Worm (Caenorhabditis elegans) whole organism, mixed stage, embryonic: ENCODE results near the gene del-8.

Source experiments
- M03D4.4 ChIP-seq: sonication (generic microtip); optimal IDR thresholded peaks from 2 replicates; lab custom pipeline; 2017; ENCODE audit warnings: mild to moderate bottlenecking, missing genetic modification characterization, missing compliant biosample characterization
- bed-3 ChIP-seq: fragments of 200-800 bp; sonication (Bioruptor generic); optimal IDR thresholded peaks from 3 replicates; lab custom pipeline; 2018; ENCODE audit warnings: mild to moderate bottlenecking, missing genetic modification characterization, moderate library complexity, missing compliant biosample characterization
- blmp-1 ChIP-seq: fragments of 150-350 bp; optimal IDR thresholded peaks from 2 replicates; lab custom pipeline; 2014; ENCODE audit warnings: missing biosample characterization, missing genetic modification characterization
- ceh-39 ChIP-seq: fragments of 150-350 bp; optimal IDR thresholded peaks from 2 replicates; lab custom pipeline; 2014; ENCODE audit warnings: missing biosample characterization, missing genetic modification characterization
- ces-1 ChIP-seq: fragments of 150-350 bp; optimal IDR thresholded peaks from 2 replicates; lab custom pipeline; 2014; ENCODE audit warnings: missing biosample characterization, missing genetic modification reagents, missing genetic modification characterization
- cnd-1 ChIP-seq: fragments of 200-800 bp; sonication (Bioruptor generic); optimal IDR thresholded peaks from 2 replicates; lab custom pipeline; 2018; ENCODE audit warnings: mild to moderate bottlenecking, missing genetic modification characterization, missing compliant biosample characterization
- drap-1 ChIP-seq: fragments of 200-800 bp; sonication (Bioruptor generic); optimal IDR thresholded peaks from 3 replicates; lab custom pipeline; 2018; ENCODE audit warnings: mild to moderate bottlenecking, missing genetic modification characterization, missing compliant biosample characterization
- elt-3 ChIP-seq: fragments of 150-350 bp; optimal IDR thresholded peaks from 2 replicates; lab custom pipeline; 2014; ENCODE audit warnings: missing biosample characterization, missing genetic modification characterization
- flh-1 ChIP-seq: fragments of 200-800 bp; sonication (Bioruptor generic); optimal IDR thresholded peaks from 2 replicates; lab custom pipeline; 2018; ENCODE audit warnings: mild to moderate bottlenecking, missing genetic modification characterization, moderate library complexity, missing compliant biosample characterization
- ham-2 ChIP-seq: fragments of 200-800 bp; sonication (Bioruptor generic); optimal IDR thresholded peaks from 2 replicates; lab custom pipeline; 2018; ENCODE audit warnings: mild to moderate bottlenecking, missing genetic modification characterization, missing compliant biosample characterization
- hlh-1 ChIP-seq: fragments of 150-350 bp; optimal IDR thresholded peaks from 2 replicates; lab custom pipeline; 2014; ENCODE audit warnings: missing biosample characterization, missing genetic modification reagents, missing genetic modification characterization
- lin-32 ChIP-seq: fragments of 200-800 bp; sonication (Bioruptor generic); optimal IDR thresholded peaks from 2 replicates; lab custom pipeline; 2018; ENCODE audit warnings: mild to moderate bottlenecking, missing genetic modification characterization, missing compliant biosample characterization
- lsy-2 ChIP-seq: fragments of 150-350 bp; optimal IDR thresholded peaks from 2 replicates; lab custom pipeline; 2014; ENCODE audit warnings: missing biosample characterization, missing genetic modification characterization
- mab-5 ChIP-seq: fragments of 150-350 bp; optimal IDR thresholded peaks from 2 replicates; lab custom pipeline; 2014; ENCODE audit warnings: missing biosample characterization, missing genetic modification characterization
- mep-1 ChIP-seq: fragments of 150-350 bp; optimal IDR thresholded peaks from 2 replicates; lab custom pipeline; 2017; ENCODE audit warnings: missing biosample characterization, missing genetic modification reagents, missing genetic modification characterization, inconsistent platforms
- mls-2 ChIP-seq: sonication (generic microtip); optimal IDR thresholded peaks from 2 replicates; lab custom pipeline; 2016; ENCODE audit warnings: mild to moderate bottlenecking, missing genetic modification characterization, moderate library complexity, missing compliant biosample characterization
- nhr-12 ChIP-seq: fragments of 150-350 bp; optimal IDR thresholded peaks from 2 replicates; lab custom pipeline; 2014; ENCODE audit warnings: missing biosample characterization, missing genetic modification characterization
- nhr-2 ChIP-seq: fragments of 150-350 bp; optimal IDR thresholded peaks from 2 replicates; lab custom pipeline; 2014; ENCODE audit warnings: missing biosample characterization, missing genetic modification characterization
- nhr-237 ChIP-seq: fragments of 150-350 bp; optimal IDR thresholded peaks from 2 replicates; lab custom pipeline; 2014; ENCODE audit warnings: missing biosample characterization, missing genetic modification characterization
- nhr-28 ChIP-seq: fragments of 150-350 bp; optimal IDR thresholded peaks from 2 replicates; lab custom pipeline; 2014; ENCODE audit warnings: missing biosample characterization, missing genetic modification characterization
- nhr-76 ChIP-seq: sonication (generic microtip); optimal IDR thresholded peaks from 2 replicates; lab custom pipeline; 2017; ENCODE audit warnings: missing biosample characterization, missing genetic modification characterization
- pha-4 ChIP-seq: fragments of 150-350 bp; optimal IDR thresholded peaks from 2 replicates; lab custom pipeline; 2018; ENCODE audit warnings: missing biosample characterization, missing genetic modification reagents, missing genetic modification characterization
- sem-2 ChIP-seq: fragments of 200-800 bp; sonication (Bioruptor generic); optimal IDR thresholded peaks from 2 replicates; lab custom pipeline; 2018; ENCODE audit warnings: mild to moderate bottlenecking, missing genetic modification characterization, missing compliant biosample characterization
- snpc-4 ChIP-seq: fragments of 150-350 bp; optimal IDR thresholded peaks from 2 replicates; lab custom pipeline; 2014; ENCODE audit warnings: missing biosample characterization, missing genetic modification characterization
- sptf-1 ChIP-seq: sonication (generic microtip); optimal IDR thresholded peaks from 2 replicates; lab custom pipeline; 2017; ENCODE audit warnings: mild to moderate bottlenecking, missing genetic modification characterization, moderate library complexity, missing compliant biosample characterization
- tbx-8 ChIP-seq: fragments of 200-800 bp; sonication (Bioruptor generic); optimal IDR thresholded peaks from 2 replicates; lab custom pipeline; 2018; ENCODE audit warnings: mild to moderate bottlenecking, missing genetic modification characterization, moderate library complexity, missing compliant biosample characterization
- unc-120 ChIP-seq: sonication (generic microtip); optimal IDR thresholded peaks from 2 replicates; lab custom pipeline; 2017; ENCODE audit warnings: missing genetic modification characterization, missing compliant biosample characterization; ENCODE audit not compliant: poor library complexity, severe bottlenecking
- unc-39 ChIP-seq: fragments of 150-350 bp; optimal IDR thresholded peaks from 2 replicates; lab custom pipeline; 2014; ENCODE audit warnings: missing biosample characterization, missing genetic modification characterization
- unc-62 ChIP-seq: fragments of 150-350 bp; optimal IDR thresholded peaks from 2 replicates; lab custom pipeline; 2014; ENCODE audit warnings: missing biosample characterization, missing genetic modification reagents, missing genetic modification characterization
- ztf-11 ChIP-seq: fragments of 150-350 bp; optimal IDR thresholded peaks from 2 replicates; lab custom pipeline; 2014; ENCODE audit warnings: missing biosample characterization, missing genetic modification characterization

The del-8 gene

DNA sequence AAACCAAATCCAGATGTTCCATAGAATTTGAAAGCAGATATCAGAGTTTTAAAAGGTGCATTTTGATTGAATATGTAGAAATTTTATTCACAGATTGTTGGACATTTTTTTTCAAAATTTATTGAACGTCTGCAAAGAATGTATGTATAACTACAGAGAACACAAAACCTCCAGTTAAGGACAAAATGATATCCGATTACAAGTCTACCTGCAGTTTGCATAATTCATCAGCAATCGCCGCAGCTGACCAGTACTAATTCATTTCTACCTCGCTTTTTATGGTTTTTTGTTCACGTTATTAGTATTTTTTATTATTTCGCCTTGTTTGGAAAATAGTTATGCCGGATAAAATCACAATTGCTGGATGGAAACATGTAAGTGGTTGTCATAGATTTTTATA lies at the start of gene del-8:
del-8 (plus strand) TSS at position 301 of the 400 bp plus-strand sequence.
- no peak for TF ChIP-seq sptf-1 (tag; lab: Kevin White, UChicago)
- TF ChIP-seq ces-1 (GFP tag; lab: Kevin White, UChicago), result no peak
- TF ChIP-seq mab-5 (tag; lab: Kevin White, UChicago), result no peak
- TF ChIP-seq ztf-11 (tag; lab: Kevin White, UChicago), result no peak
- no peak for TF ChIP-seq bed-3 (GFP tag; lab: Kevin White, UChicago)
- no peak for TF ChIP-seq flh-1 (GFP tag; lab: Kevin White, UChicago)
- TF ChIP-seq snpc-4 (tag; lab: Kevin White, UChicago), result no peak
- TF ChIP-seq nhr-28, result no peak
- TF ChIP-seq lsy-2 (tag; lab: Kevin White, UChicago), result no peak
- TF ChIP-seq ham-2 (GFP tag; lab: Kevin White, UChicago), result no peak
- TF ChIP-seq tbx-8 (GFP tag; lab: Kevin White, UChicago), result no peak
- no peak for TF ChIP-seq nhr-12 (tag; lab: Kevin White, UChicago)
- no peak for TF ChIP-seq unc-39 (tag; lab: Kevin White, UChicago)

DNA sequence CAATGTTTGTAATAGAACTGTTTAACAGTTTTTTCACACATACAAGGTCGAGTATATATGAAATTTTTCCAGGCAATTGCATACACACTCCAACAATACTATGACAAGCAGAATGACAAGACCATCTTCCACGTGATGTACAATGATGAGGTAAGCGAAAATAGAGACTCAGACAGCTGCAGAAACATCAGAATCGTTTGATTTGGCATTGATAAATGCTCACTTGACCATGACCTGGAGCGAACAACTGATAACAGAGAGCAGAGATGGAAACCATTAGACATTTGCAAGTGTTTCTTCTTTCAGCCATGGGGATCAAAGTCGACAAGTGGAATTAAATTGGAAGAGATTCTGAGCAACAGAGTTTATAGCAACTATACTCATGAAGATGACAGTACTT lies 48.8 kb upstream of the del-8 start:
- TF ChIP-seq nhr-237 (tag; lab: Kevin White, UChicago), result no peak
- no peak for TF ChIP-seq blmp-1 (tag; lab: Kevin White, UChicago)
- TF ChIP-seq hlh-1 (tag; lab: Kevin White, UChicago), result no peak
- no peak for TF ChIP-seq flh-1 (GFP tag; lab: Kevin White, UChicago)
- TF ChIP-seq lin-32 (GFP tag; lab: Kevin White, UChicago), result no peak
- no peak for TF ChIP-seq M03D4.4 (tag; lab: Kevin White, UChicago)
- TF ChIP-seq mls-2 (tag; lab: Kevin White, UChicago), result no peak
- TF ChIP-seq unc-39 (tag; lab: Kevin White, UChicago), result no peak
- no peak for TF ChIP-seq cnd-1 (tag; lab: Kevin White, UChicago)

DNA sequence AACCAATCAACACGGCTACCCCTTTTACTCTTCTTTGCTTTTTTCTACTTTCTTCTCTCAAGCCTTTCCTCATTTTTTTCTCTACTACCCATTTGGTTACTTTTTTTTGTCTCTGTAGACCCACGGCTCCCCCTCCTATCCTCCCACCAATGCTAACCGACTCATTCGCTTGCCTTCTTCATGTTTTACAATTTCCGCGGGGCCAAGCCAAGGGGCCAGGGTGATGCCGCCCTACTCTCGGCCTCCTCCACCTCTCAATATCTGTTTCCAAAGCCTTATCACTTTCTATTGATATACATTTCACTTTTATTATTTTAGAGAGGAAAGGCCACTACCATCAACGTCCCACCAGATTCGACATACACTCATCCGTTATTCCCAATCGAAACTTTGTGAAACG lies 45.9 kb upstream of the del-8 start, which contains the start of gene F49E2.5:
F49E2.5 (plus strand) TSS at position 301 of the 400 bp plus-strand sequence.
- TF ChIP-seq pha-4 (no peak), blmp-1 (tag; lab: Kevin White, UChicago) (no peak), hlh-1 (tag; lab: Kevin White, UChicago) (no peak), nhr-12 (tag; lab: Kevin White, UChicago) (no peak), M03D4.4 (tag; lab: Kevin White, UChicago) (no peak)
- TF ChIP-seq, all 35 proteins: peak for 0

DNA sequence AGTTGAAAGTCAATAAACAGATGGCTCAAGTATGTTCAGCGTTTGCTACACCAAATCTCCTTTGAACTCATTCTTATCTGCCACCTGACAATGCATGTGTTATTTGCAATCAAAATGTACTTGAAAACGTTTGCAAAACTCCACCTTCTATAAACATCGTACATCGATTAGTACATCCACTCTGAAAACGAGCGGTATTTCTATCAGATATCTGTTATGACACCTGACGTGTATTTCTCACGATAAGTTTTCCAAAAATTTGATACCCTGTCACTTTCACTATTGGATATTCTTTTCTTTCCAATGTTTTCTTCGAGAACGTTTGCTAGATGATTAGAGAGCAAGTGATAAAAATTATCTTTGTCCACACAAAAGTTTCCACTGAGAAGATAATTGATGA lies 44.8 kb upstream of the del-8 start:
- TF ChIP-seq sem-2 (no peak), unc-62 (GFP tag; lab: Kevin White, UChicago) (peak; percentile 25), hlh-1 (tag; lab: Kevin White, UChicago) (peak; percentile 17), lsy-2 (tag; lab: Kevin White, UChicago) (no peak), nhr-237 (tag; lab: Kevin White, UChicago) (no peak)

DNA sequence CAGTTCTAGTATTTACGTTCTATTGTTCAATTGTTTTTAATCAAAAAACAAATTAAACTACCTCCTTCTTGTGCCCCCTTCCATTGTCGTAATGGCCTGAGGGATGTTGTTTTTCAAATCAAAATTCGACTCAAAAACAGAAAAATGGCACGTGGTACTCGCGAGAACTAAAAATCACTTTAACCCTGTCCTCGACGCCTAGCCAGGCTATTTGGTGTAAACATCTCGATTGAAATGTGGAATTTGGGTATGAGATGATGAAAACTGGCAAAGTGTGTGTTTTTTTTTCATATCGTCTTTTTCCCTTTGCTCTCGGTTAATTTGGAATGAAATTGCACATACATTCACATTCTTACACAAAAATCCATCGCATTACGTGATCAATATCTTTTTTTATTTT lies 42.6 kb upstream of the del-8 start:
- TF ChIP-seq lsy-2 (tag; lab: Kevin White, UChicago) (no peak), unc-120 (tag; lab: Kevin White, UChicago) (peak; percentile 4)

DNA sequence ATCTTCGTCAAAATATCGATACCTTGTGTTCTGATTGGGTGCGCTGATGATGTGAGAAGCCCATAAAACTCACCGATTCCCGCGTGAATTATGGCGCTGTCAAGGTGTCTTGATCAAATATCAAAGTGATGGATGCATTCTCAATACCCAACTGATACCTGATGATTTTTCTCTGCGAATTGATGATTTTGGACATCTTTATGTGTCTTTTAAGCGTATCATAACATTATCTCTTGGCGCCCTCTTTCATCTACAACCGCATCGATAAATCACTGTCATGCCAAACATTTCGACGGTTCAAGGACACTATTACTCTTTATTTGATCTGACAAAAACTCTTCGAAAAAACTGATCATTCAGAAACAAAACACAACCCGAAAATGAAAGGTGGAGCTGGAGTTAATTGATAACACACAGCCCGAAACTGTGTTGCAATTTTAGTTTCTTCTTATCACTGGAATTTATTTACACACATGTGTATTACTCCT lies 41.9 kb upstream of the del-8 start:
- TF ChIP-seq unc-62 (GFP tag; lab: Kevin White, UChicago) (peak; percentile 82), elt-3 (no peak)
- TF ChIP-seq, all 35 proteins: peak for 1

DNA sequence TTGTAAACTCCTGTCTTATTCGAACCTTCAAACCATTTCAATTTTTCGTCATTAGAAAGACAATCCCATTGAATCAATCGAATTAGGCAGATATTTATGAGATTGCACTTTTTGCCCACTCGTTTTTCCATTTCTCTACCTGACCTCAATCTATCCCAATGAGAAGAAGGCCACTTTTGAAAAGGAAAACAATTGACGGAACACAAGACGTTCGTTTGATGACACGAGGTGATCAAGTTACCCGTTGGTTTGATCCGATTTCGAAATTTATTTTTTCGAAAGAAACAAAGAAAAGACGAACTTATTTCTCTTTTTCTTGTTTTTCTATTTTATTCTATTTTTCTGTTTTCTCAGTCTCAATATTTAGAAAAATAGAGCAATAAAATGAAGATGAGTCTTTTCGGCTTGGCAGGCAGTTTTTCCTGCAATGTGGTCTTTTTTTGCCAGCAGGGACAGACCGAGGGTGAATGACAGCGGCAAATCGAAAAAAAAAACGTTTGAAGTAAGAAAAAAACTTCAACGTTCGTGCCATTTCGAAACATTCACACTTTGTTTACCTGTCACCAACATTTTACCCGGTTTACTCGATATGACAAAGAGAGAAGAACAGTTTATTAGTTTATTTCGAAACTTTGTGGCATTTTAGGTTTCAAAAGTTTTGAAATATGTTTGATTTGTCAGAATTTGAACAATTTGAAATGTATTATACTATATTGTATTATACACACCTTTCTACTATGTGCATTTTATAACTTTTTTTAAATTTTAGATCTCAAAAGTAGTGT lies 41.0 kb upstream of the del-8 start:
- no peak for TF ChIP-seq nhr-76 (tag; lab: Kevin White, UChicago)
- no peak for TF ChIP-seq blmp-1 (tag; lab: Kevin White, UChicago)
- TF ChIP-seq nhr-2 (tag; lab: Kevin White, UChicago), result no peak
- no peak for TF ChIP-seq drap-1
- TF ChIP-seq hlh-1 (tag; lab: Kevin White, UChicago), result no peak
- no peak for TF ChIP-seq bed-3 (GFP tag; lab: Kevin White, UChicago)
- TF ChIP-seq ceh-39 (tag; lab: Kevin White, UChicago), result no peak
- no peak for TF ChIP-seq ham-2 (GFP tag; lab: Kevin White, UChicago)
- no peak for TF ChIP-seq mep-1
- no peak for TF ChIP-seq pha-4
- TF ChIP-seq unc-39 (tag; lab: Kevin White, UChicago), result no peak
- TF ChIP-seq M03D4.4 (tag; lab: Kevin White, UChicago), result no peak
